Fruit fly (Drosophila melanogaster) whole organism, embryonic: Measurements from ENCODE around the gene CG3841.

ENCODE experiments used
- B-H1 ChIP-seq: fragments of 200-800 bp; sonication (Bioruptor generic); IDR thresholded peaks from 3 replicates; pipeline ENCODE4 v1.3.6; 2022; ENCODE audit warnings: missing biosample characterization, missing genetic modification characterization
- BEAF-32 ChIP-seq: fragments of 200-800 bp; sonication (Bioruptor generic); optimal IDR thresholded peaks from 3 replicates; lab custom pipeline; 2017; ENCODE audit warnings: missing biosample characterization, missing genetic modification characterization, mild to moderate bottlenecking, moderate library complexity, missing genetic modification reagents
- CG10274 ChIP-seq: fragments of 200-800 bp; sonication (Bioruptor generic); optimal IDR thresholded peaks from 3 replicates; lab custom pipeline; 2017; ENCODE audit warnings: missing biosample characterization, mild to moderate bottlenecking, missing genetic modification characterization
- CG10366 ChIP-seq: fragments of 200-800 bp; sonication (Bioruptor generic); IDR thresholded peaks from 2 replicates; pipeline ENCODE4 v1.3.6; 2022; ENCODE audit warnings: missing biosample characterization, missing genetic modification characterization
- CG10462 ChIP-seq: fragments of 200-800 bp; sonication (Bioruptor generic); optimal IDR thresholded peaks from 2 replicates; lab custom pipeline; 2016; ENCODE audit warnings: missing biosample characterization, missing genetic modification characterization
- CG10979 ChIP-seq: fragments of 200-800 bp; sonication (Bioruptor generic); optimal IDR thresholded peaks from 2 replicates; lab custom pipeline; 2018; ENCODE audit warnings: missing biosample characterization, mild to moderate bottlenecking, missing genetic modification characterization, moderate library complexity
- CG11398 ChIP-seq: fragments of 200-800 bp; sonication (Bioruptor generic); optimal IDR thresholded peaks from 2 replicates; lab custom pipeline; 2016; ENCODE audit warnings: missing biosample characterization, missing genetic modification characterization
- CG11723 ChIP-seq: fragments of 200-800 bp; sonication (Bioruptor generic); optimal IDR thresholded peaks from 2 replicates; lab custom pipeline; 2017; ENCODE audit warnings: missing biosample characterization, mild to moderate bottlenecking, missing genetic modification characterization
- CG17385 ChIP-seq: fragments of 200-800 bp; sonication (Bioruptor generic); optimal IDR thresholded peaks from 3 replicates; lab custom pipeline; 2018; ENCODE audit warnings: missing biosample characterization, mild to moderate bottlenecking, missing genetic modification characterization
- CG18764 ChIP-seq: fragments of 200-800 bp; sonication (Bioruptor generic); optimal IDR thresholded peaks from 3 replicates; lab custom pipeline; 2016; ENCODE audit warnings: missing biosample characterization, missing genetic modification characterization
- CG2129 ChIP-seq: fragments of 200-800 bp; sonication (Bioruptor generic); IDR thresholded peaks from 2 replicates; pipeline ENCODE4 v1.3.6; 2022; ENCODE audit warnings: missing biosample characterization, missing genetic modification characterization; ENCODE audit not compliant: partially characterized antibody
- CG2199 ChIP-seq: fragments of 200-800 bp; sonication (Bioruptor generic); IDR thresholded peaks from 3 replicates; pipeline ENCODE4 v1.3.6; 2022; ENCODE audit warnings: missing biosample characterization, missing genetic modification characterization
- CG30403 ChIP-seq: fragments of 200-800 bp; sonication (Bioruptor generic); optimal IDR thresholded peaks from 3 replicates; lab custom pipeline; 2016; ENCODE audit warnings: missing biosample characterization, missing genetic modification characterization
- CG30431 ChIP-seq: fragments of 200-800 bp; sonication (Bioruptor generic); optimal IDR thresholded peaks from 2 replicates; lab custom pipeline; 2017; ENCODE audit warnings: missing biosample characterization, missing genetic modification characterization
- CG31441 ChIP-seq: fragments of 200-800 bp; sonication (Bioruptor generic); IDR thresholded peaks from 2 replicates; pipeline ENCODE4 v1.3.6; 2022; ENCODE audit warnings: missing biosample characterization, missing genetic modification characterization
- CG32532 ChIP-seq: fragments of 200-800 bp; sonication (Bioruptor generic); IDR thresholded peaks from 2 replicates; pipeline ENCODE4 v1.3.6; 2022; ENCODE audit warnings: missing biosample characterization, missing genetic modification characterization
- CG3838 ChIP-seq: fragments of 200-800 bp; sonication (Bioruptor generic); optimal IDR thresholded peaks from 3 replicates; lab custom pipeline; 2016; ENCODE audit warnings: missing biosample characterization, missing genetic modification characterization
- CG4730 ChIP-seq: fragments of 200-800 bp; sonication (Bioruptor generic); IDR thresholded peaks from 2 replicates; pipeline ENCODE4 v1.3.6; 2022; ENCODE audit warnings: missing biosample characterization, missing genetic modification characterization
- CG5245 ChIP-seq: fragments of 200-800 bp; sonication (Bioruptor generic); optimal IDR thresholded peaks from 3 replicates; lab custom pipeline; 2016; ENCODE audit warnings: missing biosample characterization, missing genetic modification characterization
- CG6272 ChIP-seq: fragments of 200-800 bp; sonication (Bioruptor generic); IDR thresholded peaks from 2 replicates; pipeline ENCODE4 v1.3.6; 2022; ENCODE audit warnings: missing biosample characterization, missing genetic modification characterization
- CG7271 ChIP-seq: fragments of 200-800 bp; sonication (Bioruptor generic); optimal IDR thresholded peaks from 2 replicates; lab custom pipeline; 2018; ENCODE audit warnings: missing biosample characterization, mild to moderate bottlenecking, missing genetic modification characterization, moderate library complexity
- CG7357 ChIP-seq: fragments of 200-800 bp; sonication (Bioruptor generic); IDR thresholded peaks from 3 replicates; pipeline ENCODE4 v1.3.6; 2022; ENCODE audit warnings: missing biosample characterization, missing genetic modification characterization
- CG9437 ChIP-seq: fragments of 200-800 bp; sonication (Bioruptor generic); optimal IDR thresholded peaks from 2 replicates; lab custom pipeline; 2018; ENCODE audit warnings: missing biosample characterization, mild to moderate bottlenecking, missing genetic modification characterization
- CG9609 ChIP-seq: fragments of 200-800 bp; sonication (Bioruptor generic); optimal IDR thresholded peaks from 3 replicates; lab custom pipeline; 2016; ENCODE audit warnings: missing biosample characterization, missing genetic modification characterization
- CG9876 ChIP-seq: fragments of 200-800 bp; sonication (Bioruptor generic); optimal IDR thresholded peaks from 2 replicates; lab custom pipeline; 2016; ENCODE audit warnings: missing biosample characterization, missing genetic modification characterization
- D19A ChIP-seq: fragments of 200-800 bp; optimal IDR thresholded peaks from 3 replicates; lab custom pipeline; 2019; ENCODE audit warnings: missing biosample characterization, mild to moderate bottlenecking, missing genetic modification characterization, moderate library complexity
- Doc3 ChIP-seq: fragments of 200-800 bp; sonication (Bioruptor generic); IDR thresholded peaks from 3 replicates; pipeline ENCODE4 v1.3.6; 2022; ENCODE audit warnings: missing biosample characterization, missing genetic modification characterization; ENCODE audit not compliant: partially characterized antibody
- E2f1 ChIP-seq: fragments of 200-800 bp; sonication (Bioruptor generic); IDR thresholded peaks from 2 replicates; pipeline ENCODE4 v1.3.6; 2022; ENCODE audit warnings: missing biosample characterization, missing genetic modification characterization
- Elba2 ChIP-seq: fragments of 200-800 bp; sonication (Bioruptor generic); optimal IDR thresholded peaks from 3 replicates; lab custom pipeline; 2016; ENCODE audit warnings: missing biosample characterization, missing genetic modification characterization
- Ets97D ChIP-seq: fragments of 200-800 bp; sonication (Bioruptor generic); optimal IDR thresholded peaks from 3 replicates; lab custom pipeline; 2016; ENCODE audit warnings: missing biosample characterization, missing genetic modification characterization
- H15 ChIP-seq: fragments of 200-800 bp; sonication (Bioruptor generic); IDR thresholded peaks from 3 replicates; pipeline ENCODE4 v1.3.6; 2022; ENCODE audit warnings: missing biosample characterization, missing genetic modification characterization
- H2.0 ChIP-seq: fragments of 200-800 bp; sonication (Bioruptor generic); IDR thresholded peaks from 2 replicates; pipeline ENCODE4 v1.3.6; 2022; ENCODE audit warnings: missing biosample characterization, missing genetic modification characterization
- Hsf ChIP-seq: fragments of 200-800 bp; sonication (Bioruptor generic); optimal IDR thresholded peaks from 3 replicates; lab custom pipeline; 2016; ENCODE audit warnings: missing biosample characterization, missing genetic modification characterization
- MBD-R2 ChIP-seq: fragments of 200-800 bp; sonication (Bioruptor generic); IDR thresholded peaks from 2 replicates; pipeline ENCODE4 v1.3.6; 2022; ENCODE audit warnings: missing biosample characterization, missing genetic modification characterization
- Meics ChIP-seq: fragments of 200-800 bp; sonication (Bioruptor generic); optimal IDR thresholded peaks from 2 replicates; lab custom pipeline; 2017; ENCODE audit warnings: missing biosample characterization, mild to moderate bottlenecking, missing genetic modification characterization
- Opbp ChIP-seq: fragments of 200-800 bp; sonication (Bioruptor generic); IDR thresholded peaks from 3 replicates; pipeline ENCODE4 v1.3.6; 2022; ENCODE audit warnings: missing biosample characterization, missing genetic modification characterization; ENCODE audit not compliant: partially characterized antibody
- Rfx ChIP-seq: fragments of 200-800 bp; sonication (Bioruptor generic); IDR thresholded peaks from 2 replicates; pipeline ENCODE4 v1.3.6; 2022; ENCODE audit warnings: missing biosample characterization, missing genetic modification characterization
- Rx ChIP-seq: fragments of 200-800 bp; sonication (Bioruptor generic); IDR thresholded peaks from 2 replicates; pipeline ENCODE4 v1.3.6; 2022; ENCODE audit warnings: missing biosample characterization, missing genetic modification characterization
- Sin3A ChIP-seq: fragments of >200 bp; optimal IDR thresholded peaks from 2 replicates; lab custom pipeline; 2018
- ap ChIP-seq: fragments of 200-800 bp; sonication (Bioruptor generic); IDR thresholded peaks from 2 replicates; pipeline ENCODE4 v1.3.6; 2022; ENCODE audit warnings: missing biosample characterization, missing genetic modification characterization
- ara ChIP-seq: fragments of 200-800 bp; sonication (Bioruptor generic); IDR thresholded peaks from 2 replicates; pipeline ENCODE4 v1.3.6; 2022; ENCODE audit warnings: missing biosample characterization, missing genetic modification characterization
- bowl ChIP-seq: fragments of 200-800 bp; sonication (Bioruptor generic); IDR thresholded peaks from 2 replicates; pipeline ENCODE4 v1.3.6; 2022; ENCODE audit warnings: missing biosample characterization, missing genetic modification characterization
- chinmo ChIP-seq: fragments of 200-800 bp; sonication (Bioruptor generic); IDR thresholded peaks from 4 replicates; pipeline ENCODE4 v1.3.6; 2022; ENCODE audit warnings: missing biosample characterization, missing genetic modification characterization; ENCODE audit not compliant: partially characterized antibody
- croc ChIP-seq: fragments of 200-800 bp; sonication (Bioruptor generic); conservative IDR thresholded peaks from 3 replicates; pipeline ENCODE4 v1.3.6; 2022; ENCODE audit warnings: missing biosample characterization, missing genetic modification characterization
- ewg ChIP-seq: fragments of 200-800 bp; sonication (Bioruptor generic); optimal IDR thresholded peaks from 3 replicates; lab custom pipeline; 2017; ENCODE audit warnings: mild to moderate bottlenecking, missing biosample characterization, missing genetic modification reagents, missing genetic modification characterization
- fd3F ChIP-seq: fragments of 200-800 bp; sonication (Bioruptor generic); optimal IDR thresholded peaks from 2 replicates; lab custom pipeline; 2018; ENCODE audit warnings: missing biosample characterization, mild to moderate bottlenecking, missing genetic modification characterization, moderate library complexity
- gem ChIP-seq: fragments of 200-800 bp; sonication (Bioruptor generic); optimal IDR thresholded peaks from 2 replicates; lab custom pipeline; 2019; ENCODE audit warnings: missing biosample characterization, mild to moderate bottlenecking, missing genetic modification characterization, moderate library complexity
- grn ChIP-seq: fragments of 200-800 bp; sonication (Bioruptor generic); optimal IDR thresholded peaks from 3 replicates; lab custom pipeline; 2017; ENCODE audit warnings: missing biosample characterization, missing genetic modification characterization
- hth ChIP-seq: fragments of >200 bp; optimal IDR thresholded peaks from 2 replicates; lab custom pipeline; 2017; ENCODE audit warnings: inconsistent platforms
- oc ChIP-seq: fragments of 200-800 bp; sonication (Bioruptor generic); optimal IDR thresholded peaks from 2 replicates; lab custom pipeline; 2018; ENCODE audit warnings: missing biosample characterization, mild to moderate bottlenecking, missing genetic modification characterization, moderate library complexity
- pita ChIP-seq: fragments of 200-800 bp; sonication (Bioruptor generic); optimal IDR thresholded peaks from 2 replicates; lab custom pipeline; 2017; ENCODE audit warnings: missing biosample characterization, mild to moderate bottlenecking, missing genetic modification characterization
- row ChIP-seq: fragments of 200-800 bp; sonication (Bioruptor generic); IDR thresholded peaks from 3 replicates; pipeline ENCODE4 v1.3.6; 2022; ENCODE audit warnings: missing biosample characterization, missing genetic modification characterization
- sens ChIP-seq: fragments of 200-800 bp; sonication (Bioruptor generic); peaks from one replicate; lab custom pipeline; 2016; ENCODE audit warnings: missing biosample characterization, missing genetic modification characterization
- unc-4 ChIP-seq: fragments of 200-800 bp; sonication (Bioruptor generic); IDR thresholded peaks from 2 replicates; pipeline ENCODE4 v1.3.6; 2022; ENCODE audit warnings: missing biosample characterization, missing genetic modification characterization; ENCODE audit not compliant: partially characterized antibody

Gene CG3841

dm6 chr2L:9617908-9618307 lies 28.6 kb downstream of the CG3841 start (continued):
- peak; percentile 38; the same call in 1 of the 2 replicates for TF ChIP-seq CG31441 (GFP tag; lab: Robert Waterston, UW)
- no peak for TF ChIP-seq Doc3 (GFP tag; lab: Robert Waterston, UW)
- no peak for TF ChIP-seq oc
- TF ChIP-seq CG11723 (GFP tag; lab: Kevin White, UChicago): no peak
- TF ChIP-seq D19A: peak; percentile 17
- peak; percentile 67 for TF ChIP-seq sens (GFP tag; lab: Kevin White, UChicago)
- no peak for TF ChIP-seq CG18764 (GFP tag; lab: Kevin White, UChicago)
- TF ChIP-seq grn: no peak
- TF ChIP-seq pita (GFP tag; lab: Kevin White, UChicago): no peak
- no peak for TF ChIP-seq CG9876 (GFP tag; lab: Kevin White, UChicago)
- no peak for TF ChIP-seq croc (GFP tag; lab: Robert Waterston, UW)
- TF ChIP-seq Rx (GFP tag; lab: Robert Waterston, UW): no peak
- TF ChIP-seq MBD-R2 (GFP tag; lab: Robert Waterston, UW): no peak
- no peak for TF ChIP-seq Opbp
- TF ChIP-seq CG10462 (GFP tag; lab: Kevin White, UChicago): no peak
- TF ChIP-seq H15 (GFP tag; lab: Robert Waterston, UW): no peak
- no peak for TF ChIP-seq B-H1 (GFP tag; lab: Robert Waterston, UW)
- no peak for TF ChIP-seq CG7357 (GFP tag; lab: Robert Waterston, UW)
- no peak for TF ChIP-seq CG9437 (GFP tag; lab: Kevin White, UChicago)
- TF ChIP-seq gem: peak; percentile 50
- no peak for TF ChIP-seq E2f1 (GFP tag; lab: Robert Waterston, UW)
- TF ChIP-seq CG17385 (GFP tag; lab: Kevin White, UChicago): peak; percentile 26
- no peak for TF ChIP-seq CG5245 (GFP tag; lab: Kevin White, UChicago)
- TF ChIP-seq fd3F (GFP tag; lab: Kevin White, UChicago): no peak
- TF ChIP-seq CG2199 (GFP tag; lab: Robert Waterston, UW): no peak
- no peak for TF ChIP-seq CG3838
- TF ChIP-seq bowl (GFP tag; lab: Robert Waterston, UW): no peak
- TF ChIP-seq hth (lab: Kevin White, UChicago): no peak
- TF ChIP-seq Ets97D (GFP tag; lab: Kevin White, UChicago): no peak
- no peak for TF ChIP-seq ara (GFP tag; lab: Robert Waterston, UW)
- no peak for TF ChIP-seq CG2129 (GFP tag; lab: Robert Waterston, UW)
- no peak for TF ChIP-seq ap (GFP tag; lab: Robert Waterston, UW)
- no peak for TF ChIP-seq BEAF-32 (GFP tag; lab: Kevin White, UChicago)
- TF ChIP-seq CG10979 (tag; lab: Kevin White, UChicago): peak; percentile 23
- no peak for TF ChIP-seq chinmo (GFP tag; lab: Robert Waterston, UW)
- no peak for TF ChIP-seq Elba2 (GFP tag; lab: Kevin White, UChicago)
- no peak for TF ChIP-seq ewg (GFP tag; lab: Kevin White, UChicago)
- no peak for TF ChIP-seq CG9609 (GFP tag; lab: Kevin White, UChicago)
- TF ChIP-seq CG30431 (GFP tag; lab: Kevin White, UChicago): no peak
- peak; percentile 11 for TF ChIP-seq Meics (GFP tag; lab: Kevin White, UChicago)
- peak; percentile 82 for TF ChIP-seq CG10274 (GFP tag; lab: Kevin White, UChicago)
- TF ChIP-seq row (GFP tag; lab: Robert Waterston, UW): peak; percentile 45
- no peak for TF ChIP-seq CG32532 (GFP tag; lab: Robert Waterston, UW)
- TF ChIP-seq Rfx (GFP tag; lab: Robert Waterston, UW): no peak
- TF ChIP-seq CG10366 (GFP tag; lab: Robert Waterston, UW): no peak
- TF ChIP-seq unc-4: no peak
- no peak for TF ChIP-seq CG4730
- TF ChIP-seq CG11398 (GFP tag; lab: Kevin White, UChicago): no peak
- peak; percentile 37 for TF ChIP-seq CG30403 (GFP tag; lab: Kevin White, UChicago)
- no peak for TF ChIP-seq Sin3A (lab: Kevin White, UChicago)
- TF ChIP-seq CG7271 (tag; lab: Kevin White, UChicago): no peak
- TF ChIP-seq H2.0 (GFP tag; lab: Robert Waterston, UW): no peak
- peak; percentile 6 for TF ChIP-seq Hsf (GFP tag; lab: Kevin White, UChicago)
- TF ChIP-seq CG6272 (GFP tag; lab: Robert Waterston, UW): no peak
